Worm (Caenorhabditis elegans) whole organism, L4/young adult: ENCODE measurements around the gene cut-4.

Experiments
- W03F9.2 ChIP-seq: fragments of 150-350 bp; optimal IDR thresholded peaks from 2 replicates; lab custom pipeline; 2014; ENCODE audit warnings: missing biosample characterization, missing genetic modification characterization
- dao-5 ChIP-seq: sonication (generic microtip); optimal IDR thresholded peaks from 2 replicates; lab custom pipeline; 2016; ENCODE audit warnings: missing genotype, missing genetic modification characterization, moderate library complexity, missing compliant biosample characterization
- him-1 ChIP-seq: sonication (generic microtip); optimal IDR thresholded peaks from 2 replicates; lab custom pipeline; 2016; ENCODE audit warnings: missing genotype, missing genetic modification reagents, missing genetic modification characterization, missing compliant biosample characterization

Gene cut-4

ce11 chrII:10435836-10436235 lies at the start of gene cut-4:
Gene cut-4, plus strand, starts transcription at chrII:10436136.
- TF ChIP-seq dao-5 (tag; lab: Kevin White, UChicago) = no peak
- no peak for TF ChIP-seq W03F9.2
- TF ChIP-seq him-1 (tag; lab: Kevin White, UChicago) = no peak

- TF ChIP-seq dao-5 (tag; lab: Kevin White, UChicago) (no peak), W03F9.2 (peak; percentile 79), him-1 (tag; lab: Kevin White, UChicago) (peak; percentile 44)
Observed at ce11 chrII:10388041-10388706, 47.8 kb upstream of the cut-4 start.

- TF ChIP-seq W03F9.2 (peak; percentile 5), dao-5 (tag; lab: Kevin White, UChicago) (no peak)
Observed at ce11 chrII:10389038-10389437, 46.9 kb upstream of the cut-4 start.

ce11 chrII:10389776-10390175 lies 46.2 kb upstream of the cut-4 start:
- TF ChIP-seq dao-5 (tag; lab: Kevin White, UChicago) (no peak), W03F9.2 (no peak), him-1 (tag; lab: Kevin White, UChicago) (no peak)

ce11 chrII:10390250-10390821 lies 45.6 kb upstream of the cut-4 start:
- TF ChIP-seq him-1 (tag; lab: Kevin White, UChicago) (no peak), W03F9.2 (no peak), dao-5 (tag; lab: Kevin White, UChicago) (no peak)

ce11 chrII:10390854-10391253 lies 45.1 kb upstream of the cut-4 start, which contains the start of the genes T09F3.2 and T09F3.7:
Gene T09F3.2, plus strand, starts transcription at chrII:10391154.
Gene T09F3.7, plus strand, starts transcription at chrII:10391168.
- TF ChIP-seq W03F9.2 (no peak), dao-5 (tag; lab: Kevin White, UChicago) (no peak), him-1 (tag; lab: Kevin White, UChicago) (no peak)

- no peak for TF ChIP-seq W03F9.2
- TF ChIP-seq him-1 (tag; lab: Kevin White, UChicago) = no peak
- TF ChIP-seq dao-5 (tag; lab: Kevin White, UChicago) = no peak
Observed at ce11 chrII:10393282-10394179, 42.4 kb upstream of the cut-4 start, which contains the start of gene gpd-1. Gene gpd-1, plus strand, starts transcription at chrII:10394129.

ce11 chrII:10395303-10395757 lies 40.6 kb upstream of the cut-4 start, which contains the start of gene T09F3.4:
Gene T09F3.4, plus strand, starts transcription at chrII:10395707.
- TF ChIP-seq him-1 (tag; lab: Kevin White, UChicago) (no peak), dao-5 (tag; lab: Kevin White, UChicago) (peak; percentile 15), W03F9.2 (peak; percentile 67)

- TF ChIP-seq him-1 (tag; lab: Kevin White, UChicago) (no peak), dao-5 (tag; lab: Kevin White, UChicago) (no peak), W03F9.2 (no peak)
Observed at ce11 chrII:10396578-10396977, 39.4 kb upstream of the cut-4 start, which contains the start of gene T09F3.5. Gene T09F3.5, plus strand, starts transcription at chrII:10396878.

- TF ChIP-seq him-1 (tag; lab: Kevin White, UChicago) (no peak), dao-5 (tag; lab: Kevin White, UChicago) (no peak), W03F9.2 (no peak)
Observed at ce11 chrII:10402991-10403390, 32.9 kb upstream of the cut-4 start.

- TF ChIP-seq dao-5 (tag; lab: Kevin White, UChicago) = no peak
- TF ChIP-seq W03F9.2 = no peak
- no peak for TF ChIP-seq him-1 (tag; lab: Kevin White, UChicago)
Observed at ce11 chrII:10410989-10411388, 24.9 kb upstream of the cut-4 start, which contains the start of gene E04D5.5. Gene E04D5.5, plus strand, starts transcription at chrII:10411289.

- TF ChIP-seq W03F9.2 = peak; percentile 15
- no peak for TF ChIP-seq him-1 (tag; lab: Kevin White, UChicago)
- no peak for TF ChIP-seq dao-5 (tag; lab: Kevin White, UChicago)
Observed at ce11 chrII:10416332-10416863, 19.5 kb upstream of the cut-4 start, which contains the start of gene eif-2A. Gene eif-2A, plus strand, starts transcription at chrII:10416800.

- TF ChIP-seq him-1 (tag; lab: Kevin White, UChicago) = no peak
- no peak for TF ChIP-seq dao-5 (tag; lab: Kevin White, UChicago)
- no peak for TF ChIP-seq W03F9.2
Observed at ce11 chrII:10421941-10422340, 14.0 kb upstream of the cut-4 start, which contains the start of gene frpr-21. Gene frpr-21, minus strand, starts transcription at chrII:10422041.
